Worm (Caenorhabditis elegans) whole organism, dauer: ENCODE measurements around the gene srab-2.

ENCODE experiments used
- unc-62 ChIP-seq: sonication (generic microtip); optimal IDR thresholded peaks from 2 replicates; lab custom pipeline; 2017; ENCODE audit warnings: missing biosample characterization, missing genetic modification reagents, missing genetic modification characterization

Gene srab-2

ce11 chrV:5097035-5097434 is 7.8 kb downstream of the srab-2 start, which contains the start of gene C04F5.2:
TSS of gene C04F5.2 (minus strand) at chrV:5097135.
- TF ChIP-seq unc-62 (GFP tag; lab: Kevin White, UChicago): no peak

DNA sequence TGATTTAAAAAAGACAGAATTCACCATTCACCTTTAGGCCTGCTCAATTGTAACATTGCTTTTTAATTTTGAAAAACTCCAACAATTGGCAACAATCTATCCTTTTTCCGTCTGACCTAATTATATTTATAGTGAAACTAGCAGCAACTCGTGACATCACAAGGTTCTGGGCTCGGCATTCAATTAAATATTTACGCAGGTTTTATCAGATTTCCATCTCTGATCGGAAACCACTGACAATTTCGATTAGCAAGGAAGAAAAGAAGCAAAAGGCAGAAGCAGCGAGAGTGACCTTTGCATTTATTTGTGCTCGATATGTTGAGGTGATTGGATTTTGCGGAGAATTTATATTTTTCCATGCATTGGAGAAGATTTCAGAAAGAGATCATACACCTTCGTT is 14.4 kb downstream of the srab-2 start:
- no peak for TF ChIP-seq unc-62 (GFP tag; lab: Kevin White, UChicago)

DNA sequence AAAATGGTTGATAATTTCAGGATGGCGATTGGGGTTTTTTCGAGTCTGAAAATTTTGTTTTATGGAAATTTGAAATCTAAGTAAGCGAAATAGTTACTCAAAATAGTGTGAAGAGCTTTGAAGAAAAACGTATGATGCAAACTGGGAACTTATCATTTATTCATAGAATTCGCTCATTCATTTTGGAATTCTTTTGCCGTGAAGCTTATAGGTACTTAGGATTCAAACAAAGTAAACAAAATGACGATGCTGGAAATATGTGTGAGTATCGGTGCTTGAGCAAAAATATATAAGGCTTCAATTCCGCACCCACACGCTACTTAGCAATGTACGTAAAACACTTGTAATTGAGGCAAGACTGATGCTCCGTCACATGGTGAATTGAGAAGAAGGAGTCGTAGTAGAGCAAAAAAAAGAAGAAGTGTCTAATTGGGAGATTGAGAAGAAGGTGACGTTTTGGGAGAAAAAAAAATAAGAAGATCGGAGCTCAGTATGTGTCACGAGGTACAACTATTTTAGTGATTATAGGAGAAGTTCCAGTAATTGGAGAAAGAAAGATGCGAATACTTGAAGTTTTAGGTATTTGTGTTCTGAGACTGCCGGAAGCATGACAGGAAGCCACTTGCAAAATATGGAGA is 15.2 kb downstream of the srab-2 start, which contains the start of gene glb-32:
TSS of gene glb-32 (minus strand) at position 51 of the 638 bp plus-strand sequence.
- TF ChIP-seq unc-62 (GFP tag; lab: Kevin White, UChicago): no peak

DNA sequence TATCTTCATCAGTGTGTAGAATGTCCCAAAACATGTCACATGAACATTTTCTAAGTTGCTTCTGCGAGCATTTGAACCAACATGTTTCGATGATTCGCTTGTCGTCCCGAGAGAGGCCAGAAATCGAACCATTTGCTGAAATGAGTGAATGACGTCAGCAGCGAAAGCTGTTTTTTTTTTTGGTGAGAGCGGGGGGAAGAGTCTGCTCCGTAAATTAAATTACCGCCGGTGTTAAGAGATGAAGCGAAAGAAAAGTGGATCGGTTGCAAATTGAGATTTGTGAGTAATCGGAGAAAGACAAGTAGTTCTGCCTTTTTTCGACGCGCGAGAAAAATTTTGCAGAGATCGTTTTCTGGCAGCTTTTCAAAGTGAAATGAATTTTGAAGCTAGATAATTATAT is 16.5 kb downstream of the srab-2 start:
- TF ChIP-seq unc-62 (GFP tag; lab: Kevin White, UChicago): no peak

ce11 chrV:5086919-5087404 is 17.9 kb downstream of the srab-2 start, which contains the start of gene Y58A7A.5:
TSS of gene Y58A7A.5 (minus strand) at chrV:5086969.
- no peak for TF ChIP-seq unc-62 (GFP tag; lab: Kevin White, UChicago)

- no peak for TF ChIP-seq unc-62 (GFP tag; lab: Kevin White, UChicago)
Observed at ce11 chrV:5084957-5085465, 19.8 kb downstream of the srab-2 start, which contains the start of gene Y58A7A.4. TSS of gene Y58A7A.4 (minus strand) at chrV:5085007.

- no peak for TF ChIP-seq unc-62 (GFP tag; lab: Kevin White, UChicago)
Observed at ce11 chrV:5080853-5081338, 23.9 kb downstream of the srab-2 start, which contains the start of gene Y58A7A.3. TSS of gene Y58A7A.3 (minus strand) at chrV:5080903.

DNA sequence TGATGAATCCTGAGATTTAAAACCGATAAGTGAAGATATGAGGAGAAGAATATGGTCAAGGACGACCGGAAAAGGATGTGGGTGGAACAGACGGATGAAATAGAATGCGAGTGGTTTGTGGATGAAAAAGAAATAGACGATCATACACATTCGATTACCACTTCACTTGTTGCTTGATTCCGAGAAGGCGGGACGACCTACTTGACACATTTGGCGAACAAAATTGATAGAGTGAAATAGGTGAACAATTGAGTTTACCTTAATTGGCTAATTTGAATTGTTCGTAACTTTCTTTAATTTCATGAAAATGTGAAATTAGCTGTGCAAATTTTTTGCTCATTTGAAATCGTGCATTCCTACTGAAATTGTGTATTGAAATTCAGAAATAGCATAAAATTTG is 32.8 kb downstream of the srab-2 start, which contains the start of gene Y58A7A.2:
TSS of gene Y58A7A.2 (minus strand) at position 101 of the 400 bp plus-strand sequence.
- TF ChIP-seq unc-62 (GFP tag; lab: Kevin White, UChicago): no peak

DNA sequence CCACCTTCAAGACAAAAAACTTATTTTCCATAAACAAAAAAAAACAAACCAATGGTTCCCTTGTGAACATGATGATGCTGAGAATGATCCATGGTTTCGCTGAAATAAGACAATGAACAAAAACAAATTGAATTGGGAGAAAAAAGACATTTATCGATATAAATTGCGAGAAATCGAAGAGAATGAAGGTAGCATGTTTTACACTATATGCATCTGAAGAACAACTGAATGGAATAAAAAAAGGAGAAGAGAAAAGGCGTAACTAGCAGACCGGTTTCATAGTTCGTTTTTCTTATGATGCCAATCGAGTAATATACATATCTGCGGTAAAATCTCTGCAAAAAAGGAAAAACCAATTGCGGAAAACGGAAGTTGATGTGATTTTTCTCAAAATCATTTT is 35.4 kb downstream of the srab-2 start, which contains the start of gene Y58A7A.1:
TSS of gene Y58A7A.1 (minus strand) at position 101 of the 400 bp plus-strand sequence.
- no peak for TF ChIP-seq unc-62 (GFP tag; lab: Kevin White, UChicago)

DNA sequence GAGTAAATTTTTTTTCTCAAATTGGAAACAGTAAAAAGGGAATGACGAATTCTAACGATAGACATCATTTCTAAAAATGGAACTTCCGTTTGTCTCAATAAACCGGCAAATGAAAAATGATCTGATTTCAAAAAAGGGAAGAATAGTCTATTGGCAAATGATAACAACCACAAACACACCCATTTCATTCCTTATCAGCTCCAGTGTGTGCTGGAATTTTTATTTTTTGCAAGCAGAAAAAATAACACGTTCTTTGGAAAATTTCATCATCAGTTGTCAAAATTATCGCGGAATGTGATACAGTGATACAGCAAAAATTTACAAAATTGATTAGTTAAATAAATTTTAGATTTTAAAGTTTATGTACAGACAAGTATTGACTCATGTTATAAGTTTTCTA is 37.4 kb downstream of the srab-2 start:
- no peak for TF ChIP-seq unc-62 (GFP tag; lab: Kevin White, UChicago)

ce11 chrV:5064761-5065421 is 39.9 kb downstream of the srab-2 start, which contains the start of gene mlk-1:
TSS of gene mlk-1 (minus strand) at chrV:5064811.
- TF ChIP-seq unc-62 (GFP tag; lab: Kevin White, UChicago): no peak

- TF ChIP-seq unc-62 (GFP tag; lab: Kevin White, UChicago): no peak
Observed at ce11 chrV:5053335-5053734, 51.5 kb downstream of the srab-2 start, which contains the start of gene cwp-4. TSS of gene cwp-4 (plus strand) at chrV:5053635.
